Fruit fly (Drosophila melanogaster) whole organism, prepupa: ENCODE data around the gene CG31141.
A peak's percentile ranks its signal among the peaks of the same experiment; 100 is the strongest.

Experiments used
- Blimp-1 ChIP-seq: fragments of 200-800 bp; sonication (Bioruptor generic); optimal IDR thresholded peaks from 3 replicates; lab custom pipeline; 2017; ENCODE audit warnings: missing biosample characterization, missing genetic modification characterization, mild to moderate bottlenecking, moderate library complexity, missing genetic modification reagents
- CG11294 ChIP-seq: fragments of 200-800 bp; sonication (Bioruptor generic); IDR thresholded peaks from 2 replicates; pipeline ENCODE4 v1.3.6; 2022; ENCODE audit warnings: missing biosample characterization, missing genetic modification characterization
- CG11762 ChIP-seq: fragments of 200-800 bp; sonication (Bioruptor generic); optimal IDR thresholded peaks from 3 replicates; lab custom pipeline; 2016; ENCODE audit warnings: missing biosample characterization, missing genetic modification characterization; ENCODE audit not compliant: insufficient read depth
- CG11902 ChIP-seq: fragments of 200-800 bp; sonication (Bioruptor generic); optimal IDR thresholded peaks from 3 replicates; lab custom pipeline; 2016; ENCODE audit warnings: missing biosample characterization, missing genetic modification characterization
- CG15336 ChIP-seq: fragments of 200-800 bp; sonication (Bioruptor generic); IDR thresholded peaks from 2 replicates; pipeline ENCODE4 v1.3.6; 2022; ENCODE audit warnings: missing biosample characterization, missing genetic modification characterization
- CG16779 ChIP-seq: fragments of 200-800 bp; sonication (Bioruptor generic); optimal IDR thresholded peaks from 3 replicates; lab custom pipeline; 2017; ENCODE audit warnings: missing biosample characterization, mild to moderate bottlenecking, missing genetic modification characterization
- CG3032 ChIP-seq: fragments of 200-800 bp; optimal IDR thresholded peaks from 2 replicates; lab custom pipeline; 2019; ENCODE audit warnings: missing biosample characterization, mild to moderate bottlenecking, missing genetic modification characterization, moderate library complexity
- CG34406 ChIP-seq: fragments of 200-800 bp; sonication (Bioruptor generic); optimal IDR thresholded peaks from 3 replicates; lab custom pipeline; 2016; ENCODE audit warnings: missing biosample characterization, missing genetic modification characterization
- CG6163 ChIP-seq: fragments of 200-800 bp; sonication (Bioruptor generic); IDR thresholded peaks from 3 replicates; pipeline ENCODE4 v1.3.6; 2022; ENCODE audit warnings: missing biosample characterization, missing genetic modification characterization
- CG6276 ChIP-seq: fragments of 200-800 bp; sonication (Bioruptor generic); optimal IDR thresholded peaks from 2 replicates; lab custom pipeline; 2017; ENCODE audit warnings: missing biosample characterization, mild to moderate bottlenecking, missing genetic modification characterization
- CG6792 ChIP-seq: fragments of 200-800 bp; sonication (Bioruptor generic); optimal IDR thresholded peaks from 3 replicates; lab custom pipeline; 2016; ENCODE audit warnings: missing biosample characterization, missing genetic modification characterization
- CG6808 ChIP-seq: fragments of 200-800 bp; sonication (Bioruptor generic); optimal IDR thresholded peaks from 3 replicates; lab custom pipeline; 2017; ENCODE audit warnings: missing biosample characterization, missing genetic modification characterization, mild to moderate bottlenecking, moderate library complexity, missing genetic modification reagents
- CG6854 ChIP-seq: fragments of 200-800 bp; sonication (Bioruptor generic); optimal IDR thresholded peaks from 2 replicates; lab custom pipeline; 2017; ENCODE audit warnings: missing biosample characterization, mild to moderate bottlenecking, missing genetic modification characterization
- CG7368 ChIP-seq: fragments of 200-800 bp; sonication (Bioruptor generic); optimal IDR thresholded peaks from 3 replicates; lab custom pipeline; 2016; ENCODE audit warnings: missing biosample characterization, missing genetic modification characterization
- CG8319 ChIP-seq: fragments of 200-800 bp; sonication (Bioruptor generic); optimal IDR thresholded peaks from 3 replicates; lab custom pipeline; 2016; ENCODE audit warnings: missing biosample characterization, missing genetic modification characterization
- CG8632 ChIP-seq: fragments of 200-800 bp; sonication (Bioruptor generic); optimal IDR thresholded peaks from 3 replicates; lab custom pipeline; 2016; ENCODE audit warnings: missing biosample characterization, missing genetic modification characterization
- Eip75B ChIP-seq: fragments of 200-800 bp; sonication (Bioruptor generic); optimal IDR thresholded peaks from 3 replicates; lab custom pipeline; 2016; ENCODE audit warnings: missing biosample characterization, missing genetic modification characterization
- Eip78C ChIP-seq: fragments of 200-800 bp; sonication (Bioruptor generic); peaks from one replicate; lab custom pipeline; 2016; ENCODE audit warnings: missing biosample characterization, missing genetic modification characterization
- Eip93F ChIP-seq: fragments of 200-800 bp; sonication (Bioruptor generic); optimal IDR thresholded peaks from 2 replicates; lab custom pipeline; 2016; ENCODE audit warnings: missing biosample characterization, mild to moderate bottlenecking, missing genetic modification characterization
- Ets21C ChIP-seq: fragments of 200-800 bp; sonication (Bioruptor generic); optimal IDR thresholded peaks from 3 replicates; lab custom pipeline; 2016; ENCODE audit warnings: missing biosample characterization, missing genetic modification characterization
- Ets96B ChIP-seq: fragments of 200-800 bp; optimal IDR thresholded peaks from 2 replicates; lab custom pipeline; 2019; ENCODE audit warnings: missing biosample characterization, mild to moderate bottlenecking, missing genetic modification characterization, moderate library complexity
- Gug ChIP-seq: fragments of 200-800 bp; sonication (Bioruptor generic); IDR thresholded peaks from 2 replicates; pipeline ENCODE4 v1.3.6; 2022; ENCODE audit warnings: missing biosample characterization, missing genetic modification characterization
- Hr39 ChIP-seq: fragments of 200-800 bp; sonication (Bioruptor generic); optimal IDR thresholded peaks from 2 replicates; lab custom pipeline; 2016; ENCODE audit warnings: missing biosample characterization, missing genetic modification characterization
- Hr4 ChIP-seq: fragments of 200-800 bp; sonication (Bioruptor generic); optimal IDR thresholded peaks from 3 replicates; lab custom pipeline; 2016; ENCODE audit warnings: missing biosample characterization, missing genetic modification characterization
- Lpt ChIP-seq: fragments of 200-800 bp; sonication (Bioruptor generic); optimal IDR thresholded peaks from 3 replicates; lab custom pipeline; 2016; ENCODE audit warnings: missing biosample characterization, missing genetic modification characterization
- Met ChIP-seq: fragments of 200-800 bp; sonication (Bioruptor generic); optimal IDR thresholded peaks from 3 replicates; lab custom pipeline; 2016; ENCODE audit warnings: missing biosample characterization, missing genetic modification characterization
- OdsH ChIP-seq: fragments of 200-800 bp; sonication (Bioruptor generic); optimal IDR thresholded peaks from 3 replicates; lab custom pipeline; 2016; ENCODE audit warnings: missing biosample characterization, missing genetic modification characterization
- Smox ChIP-seq: fragments of 200-800 bp; sonication (Bioruptor generic); optimal IDR thresholded peaks from 3 replicates; lab custom pipeline; 2016; ENCODE audit warnings: missing biosample characterization, missing genetic modification characterization
- Sox102F ChIP-seq: fragments of 200-800 bp; sonication (Bioruptor generic); optimal IDR thresholded peaks from 2 replicates; lab custom pipeline; 2016; ENCODE audit warnings: missing biosample characterization, mild to moderate bottlenecking, missing genetic modification characterization
- Sox14 ChIP-seq: fragments of 200-800 bp; sonication (Bioruptor generic); optimal IDR thresholded peaks from 3 replicates; lab custom pipeline; 2016; ENCODE audit warnings: missing biosample characterization, missing genetic modification characterization
- achi ChIP-seq: fragments of 200-800 bp; sonication (Bioruptor generic); optimal IDR thresholded peaks from 3 replicates; lab custom pipeline; 2016; ENCODE audit warnings: missing biosample characterization, missing genetic modification characterization
- acj6 ChIP-seq: fragments of 200-800 bp; sonication (Bioruptor generic); optimal IDR thresholded peaks from 3 replicates; lab custom pipeline; 2016; ENCODE audit warnings: missing biosample characterization, missing genetic modification characterization
- cyc ChIP-seq: fragments of 200-800 bp; sonication (Bioruptor generic); optimal IDR thresholded peaks from 3 replicates; lab custom pipeline; 2016; ENCODE audit warnings: missing biosample characterization, missing genetic modification characterization
- dac ChIP-seq: fragments of 200-800 bp; sonication (Bioruptor generic); optimal IDR thresholded peaks from 2 replicates; lab custom pipeline; 2017; ENCODE audit warnings: missing biosample characterization, mild to moderate bottlenecking, missing genetic modification characterization
- dsx ChIP-seq: fragments of 200-800 bp; optimal IDR thresholded peaks from 3 replicates; lab custom pipeline; 2019; ENCODE audit warnings: missing biosample characterization, mild to moderate bottlenecking, missing genetic modification characterization, moderate library complexity; ENCODE audit not compliant: poor library complexity, severe bottlenecking
- eg ChIP-seq: fragments of 200-800 bp; sonication (Bioruptor generic); IDR thresholded peaks from 3 replicates; pipeline ENCODE4 v1.3.6; 2022; ENCODE audit warnings: missing biosample characterization, missing genetic modification characterization
- esn ChIP-seq: fragments of 200-800 bp; sonication (Bioruptor generic); optimal IDR thresholded peaks from 2 replicates; lab custom pipeline; 2016; ENCODE audit warnings: missing biosample characterization, mild to moderate bottlenecking, missing genetic modification characterization, moderate library complexity
- fkh ChIP-seq: fragments of 200-800 bp; sonication (Bioruptor generic); optimal IDR thresholded peaks from 3 replicates; lab custom pipeline; 2017; ENCODE audit warnings: missing biosample characterization, mild to moderate bottlenecking, missing genetic modification characterization, moderate library complexity
- net ChIP-seq: fragments of 200-800 bp; sonication (Bioruptor generic); optimal IDR thresholded peaks from 3 replicates; lab custom pipeline; 2016; ENCODE audit warnings: missing biosample characterization, missing genetic modification characterization
- pdm3 ChIP-seq: fragments of 200-800 bp; sonication (Bioruptor generic); optimal IDR thresholded peaks from 3 replicates; lab custom pipeline; 2016; ENCODE audit warnings: missing biosample characterization, missing genetic modification characterization
- ss ChIP-seq, 2 experiments: fragments of 200-800 bp; sonication (Bioruptor generic); optimal IDR thresholded peaks; 2 replicates in 1 of 2; 3 replicates in 1 of 2; lab custom pipeline; 2017 to 2018; ENCODE audit warnings: mild to moderate bottlenecking in 2 of 2, missing biosample characterization in 2 of 2, missing genetic modification characterization in 2 of 2, moderate library complexity in 1 of 2
- svp ChIP-seq: fragments of 200-800 bp; sonication (Bioruptor generic); peaks from one replicate; lab custom pipeline; 2016; ENCODE audit warnings: missing biosample characterization, missing genetic modification characterization
- topi ChIP-seq: fragments of 200-800 bp; sonication (Bioruptor generic); optimal IDR thresholded peaks from 3 replicates; lab custom pipeline; 2016; ENCODE audit warnings: missing biosample characterization, missing genetic modification characterization
- vri ChIP-seq: fragments of 200-800 bp; sonication (Bioruptor generic); optimal IDR thresholded peaks from 3 replicates; lab custom pipeline; 2016; ENCODE audit warnings: missing biosample characterization, mild to moderate bottlenecking, missing genetic modification characterization

The CG31141 gene

DNA sequence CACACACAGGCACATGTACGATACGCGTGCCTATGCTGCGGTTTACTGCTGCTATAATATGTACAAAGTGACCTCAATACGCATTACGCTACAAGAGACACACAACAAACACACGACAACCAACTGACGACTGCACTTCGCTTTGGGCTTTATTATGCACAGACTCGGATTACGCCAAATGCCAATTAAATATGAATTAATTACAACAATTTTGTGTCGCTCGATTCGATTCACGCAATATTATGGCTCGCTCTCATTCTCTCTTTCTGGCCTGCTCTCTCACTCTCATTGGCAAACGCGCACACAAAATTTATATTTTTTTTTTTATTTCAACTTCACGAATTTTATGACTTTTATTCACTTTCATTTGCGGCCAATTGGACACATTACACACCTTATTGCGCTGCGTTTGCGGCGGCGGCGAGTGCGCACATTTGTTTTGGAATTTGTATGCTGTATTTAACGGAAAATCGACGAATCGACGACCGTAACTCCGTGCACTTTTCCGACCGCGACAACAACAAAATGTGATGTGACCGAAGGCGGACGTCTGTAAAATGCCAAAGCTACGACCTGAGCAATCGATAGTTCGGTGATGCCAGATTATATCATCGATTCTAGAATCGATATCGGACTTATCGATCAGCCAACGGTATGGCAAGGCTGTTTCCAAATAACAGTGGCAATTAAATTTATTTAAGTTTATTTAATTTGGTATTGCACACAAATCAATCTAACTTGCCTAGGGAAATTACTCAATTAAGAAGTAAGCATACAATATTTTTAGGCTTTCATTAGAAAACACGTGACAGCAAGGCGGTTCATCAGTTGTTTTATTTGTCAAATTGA, at the start of gene CG31141, which contains the start of gene sba:
Gene CG31141 (plus strand): TSS at position 799 of the 849 bp plus-strand sequence.
Gene sba (minus strand): TSS at position 472 of the 849 bp plus-strand sequence.
- peak; percentile 5 for TF ChIP-seq topi (GFP tag; lab: Kevin White, UChicago)
- TF ChIP-seq net (GFP tag; lab: Kevin White, UChicago) = no peak
- TF ChIP-seq esn = peak; percentile 25
- TF ChIP-seq Sox102F = no peak
- peak; percentile 65 for TF ChIP-seq vri (GFP tag; lab: Kevin White, UChicago)
- no peak for TF ChIP-seq CG11762 (GFP tag; lab: Kevin White, UChicago)
- TF ChIP-seq CG7368 (GFP tag; lab: Kevin White, UChicago) = no peak
- no peak for TF ChIP-seq CG11902 (GFP tag; lab: Kevin White, UChicago)
- peak; percentile 79 for TF ChIP-seq CG6854 (GFP tag; lab: Kevin White, UChicago)
- TF ChIP-seq fkh (GFP tag; lab: Kevin White, UChicago) = no peak
- TF ChIP-seq CG6276 (GFP tag; lab: Kevin White, UChicago) = no peak
- no peak for TF ChIP-seq pdm3 (GFP tag; lab: Kevin White, UChicago)
- no peak for TF ChIP-seq OdsH (GFP tag; lab: Kevin White, UChicago)
- TF ChIP-seq cyc (GFP tag; lab: Kevin White, UChicago) = no peak
- peak; percentile 67 for TF ChIP-seq Eip78C (GFP tag; lab: Kevin White, UChicago)
- no peak for TF ChIP-seq achi (GFP tag; lab: Kevin White, UChicago)
- TF ChIP-seq Eip75B (GFP tag; lab: Kevin White, UChicago) = peak; percentile 20
- peak; percentile 26 for TF ChIP-seq dsx (GFP tag; lab: Kevin White, UChicago)
- TF ChIP-seq CG3032 (tag; lab: Kevin White, UChicago) = peak; percentile 13
- peak; percentile 39 for TF ChIP-seq Sox14 (GFP tag; lab: Kevin White, UChicago)
- no peak for TF ChIP-seq Smox
- no peak for TF ChIP-seq ss (GFP tag; optimal IDR thresholded peaks at IDR 0.05; lab: Kevin White, UChicago)
- TF ChIP-seq eg (GFP tag; lab: Robert Waterston, UW) = no peak; the same call in 2 of the 3 replicates
- TF ChIP-seq Hr4 (GFP tag; lab: Kevin White, UChicago) = no peak
- TF ChIP-seq CG15336 = peak; percentile 42
- peak; percentile 30 for TF ChIP-seq Lpt (GFP tag; lab: Kevin White, UChicago)
- no peak for TF ChIP-seq dac (GFP tag; lab: Kevin White, UChicago)
- no peak for TF ChIP-seq Eip93F (GFP tag; lab: Kevin White, UChicago)
- no peak for TF ChIP-seq Ets21C (GFP tag; lab: Kevin White, UChicago)
- TF ChIP-seq, all 60 proteins: peak for 11

DNA sequence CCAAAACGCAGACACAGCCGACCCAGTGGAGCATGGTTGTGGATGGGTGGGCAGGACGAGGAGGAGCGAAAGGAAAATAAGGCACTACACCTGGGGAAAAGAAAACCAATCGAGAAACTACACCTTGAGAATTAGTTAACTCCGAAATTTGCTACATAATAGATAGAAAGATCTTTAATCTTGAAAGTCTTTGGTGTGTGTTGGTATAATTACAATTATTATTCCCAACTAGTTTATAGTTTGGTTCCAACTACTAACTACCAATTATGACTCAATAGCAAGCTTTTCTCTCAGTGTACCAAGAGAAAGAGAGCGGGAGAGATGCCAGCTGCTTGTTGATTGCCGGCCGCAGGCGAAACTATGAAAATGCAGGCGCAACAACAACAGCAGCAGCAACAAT, 48.9 kb upstream of the CG31141 start:
- TF ChIP-seq Blimp-1 (GFP tag; lab: Kevin White, UChicago) (no peak), Hr39 (GFP tag; lab: Kevin White, UChicago) (peak; percentile 72), Smox (peak; percentile 63), CG11294 (GFP tag; lab: Robert Waterston, UW) (peak; percentile 34; the same call in 1 of the 2 replicates), Ets96B (tag; lab: Kevin White, UChicago) (peak; percentile 68), achi (GFP tag; lab: Kevin White, UChicago) (peak; percentile 77), CG8632 (GFP tag; lab: Kevin White, UChicago) (peak; percentile 54), Met (GFP tag; lab: Kevin White, UChicago) (peak; percentile 78), CG6808 (GFP tag; lab: Kevin White, UChicago) (peak; percentile 66), dac (GFP tag; lab: Kevin White, UChicago) (peak; percentile 71), vri (GFP tag; lab: Kevin White, UChicago) (peak; percentile 47), CG34406 (GFP tag; lab: Kevin White, UChicago) (peak; percentile 62), CG8319 (peak; percentile 39), CG6163 (GFP tag; lab: Robert Waterston, UW) (peak; percentile 89), dsx (GFP tag; lab: Kevin White, UChicago) (peak; percentile 68), CG11762 (GFP tag; lab: Kevin White, UChicago) (peak; percentile 73), cyc (GFP tag; lab: Kevin White, UChicago) (peak; percentile 62), Sox14 (GFP tag; lab: Kevin White, UChicago) (peak; percentile 79), OdsH (GFP tag; lab: Kevin White, UChicago) (peak; percentile 77), Eip93F (GFP tag; lab: Kevin White, UChicago) (peak; percentile 13), esn (peak; percentile 78), topi (GFP tag; lab: Kevin White, UChicago) (peak; percentile 77), CG15336 (peak; percentile 84), CG16779 (peak; percentile 53), CG6792 (GFP tag; lab: Kevin White, UChicago) (peak; percentile 67), fkh (GFP tag; lab: Kevin White, UChicago) (no peak), svp (GFP tag; lab: Kevin White, UChicago) (peak; percentile 64), Ets21C (GFP tag; lab: Kevin White, UChicago) (peak; percentile 39), CG3032 (tag; lab: Kevin White, UChicago) (peak; percentile 67), CG7368 (GFP tag; lab: Kevin White, UChicago) (peak; percentile 50), CG6854 (GFP tag; lab: Kevin White, UChicago) (peak; percentile 19), Gug (peak; percentile 71; the same call in 1 of the 2 replicates), acj6 (GFP tag; lab: Kevin White, UChicago) (peak; percentile 72)
